Worm (Caenorhabditis elegans) whole organism, L4 larva: ENCODE data around the gene snb-1.

Source experiments
- F37D6.2 ChIP-seq: sonication (generic microtip); optimal IDR thresholded peaks from 2 replicates; lab custom pipeline; 2016; ENCODE audit warnings: mild to moderate bottlenecking, missing genetic modification characterization, missing compliant biosample characterization
- T20F7.1 ChIP-seq: fragments of 200-800 bp; sonication (Bioruptor generic); optimal IDR thresholded peaks from 2 replicates; lab custom pipeline; 2018; ENCODE audit warnings: mild to moderate bottlenecking, missing genetic modification characterization, missing compliant biosample characterization
- Y48G9A.11 ChIP-seq: fragments of 200-800 bp; sonication (Bioruptor generic); IDR thresholded peaks from 2 replicates; pipeline ENCODE4 v1.3.6; 2022; ENCODE audit warnings: missing genetic modification reagents, missing genetic modification characterization, missing compliant biosample characterization
- ZK546.5 ChIP-seq, 2 experiments: sonication (generic microtip); optimal IDR thresholded peaks; 2 replicates each; lab custom pipeline; 2017; ENCODE audit warnings: missing biosample characterization in 2 of 2, missing genetic modification characterization in 2 of 2
- aly-2 ChIP-seq: sonication (generic microtip); optimal IDR thresholded peaks from 2 replicates; lab custom pipeline; 2018; ENCODE audit warnings: missing biosample characterization, missing genetic modification characterization
- arid-1 ChIP-seq: fragments of 200-800 bp; sonication (Bioruptor generic); conservative IDR thresholded peaks from 2 replicates; pipeline ENCODE4 v1.3.6; 2022; ENCODE audit warnings: missing genetic modification reagents, missing genetic modification characterization, missing compliant biosample characterization
- attf-4 ChIP-seq: sonication (generic microtip); optimal IDR thresholded peaks from 3 replicates; lab custom pipeline; 2017; ENCODE audit warnings: missing biosample characterization, missing genetic modification characterization
- ceh-20 ChIP-seq: fragments of 200-800 bp; sonication (Bioruptor generic); IDR thresholded peaks from 2 replicates; pipeline ENCODE4 v1.3.6; 2022; ENCODE audit warnings: missing genetic modification reagents, missing genetic modification characterization, missing compliant biosample characterization
- ceh-32 ChIP-seq: sonication (generic microtip); optimal IDR thresholded peaks from 2 replicates; lab custom pipeline; 2016; ENCODE audit warnings: mild to moderate bottlenecking, missing genetic modification characterization, missing compliant biosample characterization; ENCODE audit not compliant: poor library complexity
- ceh-82 ChIP-seq: sonication (generic microtip); optimal IDR thresholded peaks from 2 replicates; lab custom pipeline; 2017; ENCODE audit warnings: missing biosample characterization, missing genetic modification characterization
- ces-1 ChIP-seq: fragments of 150-350 bp; sonication (generic microtip); optimal IDR thresholded peaks from 4 replicates; lab custom pipeline; 2014; ENCODE audit warnings: missing biosample characterization, missing genetic modification reagents, missing genetic modification characterization
- daf-12 ChIP-seq: fragments of 150-350 bp; optimal IDR thresholded peaks from 2 replicates; lab custom pipeline; 2014; ENCODE audit warnings: missing biosample characterization, missing genetic modification reagents, missing genetic modification characterization
- daf-8 ChIP-seq: fragments of 200-800 bp; sonication (Bioruptor generic); IDR thresholded peaks from 2 replicates; pipeline ENCODE4 v1.3.6; 2022; ENCODE audit warnings: missing genetic modification characterization, missing compliant biosample characterization
- fos-1 ChIP-seq: fragments of 150-350 bp; optimal IDR thresholded peaks from 2 replicates; lab custom pipeline; 2014; ENCODE audit warnings: missing biosample characterization, missing genetic modification characterization
- hlh-30 ChIP-seq: sonication (generic microtip); optimal IDR thresholded peaks from 2 replicates; lab custom pipeline; 2017; ENCODE audit warnings: antibody characterized with exemption, mild to moderate bottlenecking, missing genetic modification characterization, missing compliant biosample characterization; ENCODE audit not compliant: insufficient read depth
- lin-15B ChIP-seq: fragments of 150-350 bp; sonication (generic microtip); optimal IDR thresholded peaks from 3 replicates; lab custom pipeline; 2014; ENCODE audit warnings: missing biosample characterization, missing genetic modification characterization
- lin-38 ChIP-seq: fragments of 200-800 bp; sonication (Bioruptor generic); IDR thresholded peaks from 2 replicates; pipeline ENCODE4 v1.3.6; 2022; ENCODE audit warnings: missing genetic modification reagents, missing genetic modification characterization, missing compliant biosample characterization
- lsy-2 ChIP-seq, 2 experiments: fragments of 150-350 bp in 1 of 2; sonication (generic microtip) in 1 of 2; optimal IDR thresholded peaks; 2 replicates each; lab custom pipeline; 2014 to 2017; ENCODE audit warnings: missing biosample characterization in 2 of 2, missing genetic modification characterization in 2 of 2
- mep-1 ChIP-seq: fragments of 150-350 bp; sonication (generic microtip); optimal IDR thresholded peaks from 3 replicates; lab custom pipeline; 2014; ENCODE audit warnings: missing biosample characterization, missing genetic modification characterization
- mxl-3 ChIP-seq: fragments of 200-800 bp; sonication (Bioruptor generic); optimal IDR thresholded peaks from 2 replicates; lab custom pipeline; 2018; ENCODE audit warnings: mild to moderate bottlenecking, missing genetic modification characterization, missing compliant biosample characterization
- nhr-10 ChIP-seq: fragments of 150-350 bp; optimal IDR thresholded peaks from 2 replicates; lab custom pipeline; 2014; ENCODE audit warnings: missing biosample characterization, missing genetic modification characterization
- nhr-11 ChIP-seq: fragments of 150-350 bp; optimal IDR thresholded peaks from 2 replicates; lab custom pipeline; 2014; ENCODE audit warnings: missing biosample characterization, missing genetic modification characterization
- nhr-111 ChIP-seq: fragments of 200-800 bp; sonication (Bioruptor generic); optimal IDR thresholded peaks from 2 replicates; lab custom pipeline; 2018; ENCODE audit warnings: mild to moderate bottlenecking, missing genetic modification characterization, missing compliant biosample characterization
- nhr-25 ChIP-seq: sonication (generic microtip); optimal IDR thresholded peaks from 2 replicates; lab custom pipeline; 2017; ENCODE audit warnings: missing genetic modification characterization, mild to moderate bottlenecking, missing compliant biosample characterization, antibody characterized with exemption, moderate library complexity, borderline replicate concordance; ENCODE audit not compliant: insufficient read depth
- nhr-28 ChIP-seq: fragments of 150-350 bp; optimal IDR thresholded peaks from 2 replicates; lab custom pipeline; 2014; ENCODE audit warnings: missing biosample characterization, missing genetic modification characterization
- nhr-41 ChIP-seq: fragments of 200-800 bp; sonication (Bioruptor generic); IDR thresholded peaks from 2 replicates; pipeline ENCODE4 v1.3.6; 2022; ENCODE audit warnings: missing genetic modification reagents, missing genetic modification characterization, missing compliant biosample characterization
- nhr-76 ChIP-seq: fragments of 150-350 bp; optimal IDR thresholded peaks from 2 replicates; lab custom pipeline; 2014; ENCODE audit warnings: missing biosample characterization, missing genetic modification characterization
- nhr-77 ChIP-seq: fragments of 150-350 bp; optimal IDR thresholded peaks from 2 replicates; lab custom pipeline; 2014; ENCODE audit warnings: missing biosample characterization, missing genetic modification characterization
- php-3 ChIP-seq: fragments of 200-800 bp; sonication (Bioruptor generic); IDR thresholded peaks from 2 replicates; pipeline ENCODE4 v1.3.6; 2022; ENCODE audit warnings: missing genetic modification reagents, missing genetic modification characterization, missing compliant biosample characterization
- spr-3 ChIP-seq: fragments of 200-800 bp; sonication (Bioruptor generic); optimal IDR thresholded peaks from 2 replicates; lab custom pipeline; 2018; ENCODE audit warnings: mild to moderate bottlenecking, missing genetic modification characterization, missing compliant biosample characterization
- unc-130 ChIP-seq: sonication (generic microtip); optimal IDR thresholded peaks from 2 replicates; lab custom pipeline; 2016; ENCODE audit warnings: missing genetic modification reagents, missing genetic modification characterization, missing compliant biosample characterization
- vab-7 ChIP-seq: fragments of 200-800 bp; sonication (Bioruptor generic); IDR thresholded peaks from 2 replicates; pipeline ENCODE4 v1.3.6; 2022; ENCODE audit warnings: missing genetic modification reagents, missing genetic modification characterization, missing compliant biosample characterization
- zag-1 ChIP-seq: fragments of 150-350 bp; optimal IDR thresholded peaks from 2 replicates; lab custom pipeline; 2014; ENCODE audit warnings: missing biosample characterization, missing genetic modification characterization
- zip-11 ChIP-seq: fragments of 200-800 bp; sonication (Bioruptor generic); IDR thresholded peaks from 2 replicates; pipeline ENCODE4 v1.3.6; 2022; ENCODE audit warnings: missing genetic modification characterization, missing compliant biosample characterization

The snb-1 gene

ce11 chrV:6704482-6704881 is 48.2 kb upstream of the snb-1 start:
- TF ChIP-seq nhr-111 (GFP tag; lab: Kevin White, UChicago) (no peak), nhr-10 (tag; lab: Kevin White, UChicago) (no peak), mep-1 (tag; lab: Kevin White, UChicago) (no peak), lin-15B (tag; lab: Kevin White, UChicago) (no peak), nhr-41 (GFP tag; lab: Robert Waterston, UW) (no peak), spr-3 (GFP tag; lab: Kevin White, UChicago) (no peak), ces-1 (GFP tag; lab: Kevin White, UChicago) (no peak), nhr-25 (tag; lab: Kevin White, UChicago) (no peak), ZK546.5 (tag; optimal IDR thresholded peaks at IDR 0.05; lab: Kevin White, UChicago) (no peak), aly-2 (tag; lab: Kevin White, UChicago) (no peak), nhr-11 (tag; lab: Kevin White, UChicago) (no peak), zip-11 (GFP tag; lab: Robert Waterston, UW) (no peak)

- TF ChIP-seq daf-8 (GFP tag; lab: Robert Waterston, UW) (no peak), zag-1 (tag; lab: Kevin White, UChicago) (no peak), Y48G9A.11 (0 out of 2 replicates have a peak, but pooled peaks have one; percentile 32), unc-130 (GFP tag; lab: Kevin White, UChicago) (no peak)
These were observed 46.4 kb upstream of the snb-1 start, which contains the start of gene era-1 for ce11 chrV:6702692-6703091. era-1 (plus strand) TSS chrV:6703057.

- no peak for TF ChIP-seq nhr-77 (tag; lab: Kevin White, UChicago)
- no peak for TF ChIP-seq daf-12 (tag; lab: Kevin White, UChicago)
- TF ChIP-seq lin-15B (tag; lab: Kevin White, UChicago), result no peak
- TF ChIP-seq lsy-2 (tag; optimal IDR thresholded peaks at IDR 0.05; lab: Kevin White, UChicago), result no peak
- TF ChIP-seq mxl-3 (GFP tag; lab: Kevin White, UChicago), result peak; percentile 14
These were observed 43.5 kb upstream of the snb-1 start for ce11 chrV:6699833-6700232.

- peak; percentile 99 for TF ChIP-seq nhr-28 (tag; lab: Kevin White, UChicago)
- no peak for TF ChIP-seq F37D6.2 (tag; lab: Kevin White, UChicago)
- no peak for TF ChIP-seq vab-7 (GFP tag; lab: Robert Waterston, UW)
- TF ChIP-seq arid-1 (GFP tag; lab: Robert Waterston, UW), result no peak
- no peak for TF ChIP-seq nhr-76 (tag; lab: Kevin White, UChicago)
- no peak for TF ChIP-seq ceh-20 (GFP tag; lab: Robert Waterston, UW)
- TF ChIP-seq lin-38 (GFP tag; lab: Robert Waterston, UW), result no peak
- TF ChIP-seq attf-4 (tag; lab: Kevin White, UChicago), result no peak
These were observed 42.7 kb upstream of the snb-1 start for ce11 chrV:6699021-6699420.

- TF ChIP-seq hlh-30 (tag; lab: Kevin White, UChicago), result peak; percentile 27
- TF ChIP-seq ceh-82 (tag; lab: Kevin White, UChicago), result no peak
These were observed 41.3 kb upstream of the snb-1 start, which contains the start of gene W02F12.2 for ce11 chrV:6697552-6697951. W02F12.2 (minus strand) TSS chrV:6697652.

ce11 chrV:6694668-6695067 is 38.4 kb upstream of the snb-1 start, which contains the start of gene W02F12.8:
W02F12.8 (minus strand) TSS chrV:6694768.
- no peak for TF ChIP-seq T20F7.1 (GFP tag; lab: Kevin White, UChicago)
- TF ChIP-seq nhr-41 (GFP tag; lab: Robert Waterston, UW), result no peak
- TF ChIP-seq ceh-32 (tag; lab: Kevin White, UChicago), result no peak
- no peak for TF ChIP-seq hlh-30 (tag; lab: Kevin White, UChicago)
- no peak for TF ChIP-seq php-3 (GFP tag; lab: Robert Waterston, UW)
- no peak for TF ChIP-seq fos-1 (tag; lab: Kevin White, UChicago)
- peak; percentile 3 for TF ChIP-seq nhr-28 (tag; lab: Kevin White, UChicago)
